Worm (Caenorhabditis elegans): Measurements from ENCODE around the gene srx-3.

srx-3 gene

ce11 chrV:8985740-8986139 lies 19.6 kb upstream of the srx-3 start, which contains the start of gene str-85:
Gene str-85, minus strand, starts transcription at chrV:8985840.
- no peak for TF ChIP-seq hlh-13 (GFP tag; optimal IDR thresholded peaks at IDR 0.05)
- TF ChIP-seq nhr-11 (tag; optimal IDR thresholded peaks at IDR 0.05) = no peak
- TF ChIP-seq nfya-1 (tag; optimal IDR thresholded peaks at IDR 0.05) = no peak
- no peak for TF ChIP-seq ref-2 (tag; optimal IDR thresholded peaks at IDR 0.05)
- no peak for TF ChIP-seq C08G9.2 (tag; optimal IDR thresholded peaks at IDR 0.05)
- TF ChIP-seq ceh-22 (tag; optimal IDR thresholded peaks at IDR 0.05) = no peak
- TF ChIP-seq ceh-9 (tag; optimal IDR thresholded peaks at IDR 0.05) = no peak
- TF ChIP-seq syd-9 (tag; optimal IDR thresholded peaks at IDR 0.05) = no peak
- TF ChIP-seq ceh-45 (GFP tag; IDR thresholded peaks at IDR 0.05) = no peak
- no peak for TF ChIP-seq hlh-15 (tag; optimal IDR thresholded peaks at IDR 0.05)
- no peak for TF ChIP-seq ceh-19 (GFP tag; optimal IDR thresholded peaks at IDR 0.05)
- no peak for TF ChIP-seq hlh-30 (tag; optimal IDR thresholded peaks at IDR 0.05; ENCODE audit: insufficient read depth)
- TF ChIP-seq pqm-1 (tag; optimal IDR thresholded peaks at IDR 0.05) = no peak
- TF ChIP-seq madf-2 (tag; optimal IDR thresholded peaks at IDR 0.05) = no peak
- TF ChIP-seq unc-42 (tag; optimal IDR thresholded peaks at IDR 0.05) = no peak
- TF ChIP-seq elt-2 (tag; optimal IDR thresholded peaks at IDR 0.05) = no peak
- no peak for TF ChIP-seq dmd-4 (tag; optimal IDR thresholded peaks at IDR 0.05; ENCODE audit: borderline replicate concordance)
- TF ChIP-seq F13H6.1 (tag; optimal IDR thresholded peaks at IDR 0.05) = no peak
- no peak for TF ChIP-seq elt-4 (tag; optimal IDR thresholded peaks at IDR 0.05)

ce11 chrV:8988104-8988503 lies 17.2 kb upstream of the srx-3 start, which contains the start of gene str-87:
Gene str-87, minus strand, starts transcription at chrV:8988204.
- TF ChIP-seq C08G9.2 (tag; optimal IDR thresholded peaks at IDR 0.05) (no peak), sdc-2 (tag; optimal IDR thresholded peaks at IDR 0.05) (no peak), gmeb-2 (tag; optimal IDR thresholded peaks at IDR 0.05) (no peak), ceh-19 (GFP tag; optimal IDR thresholded peaks at IDR 0.05) (no peak)

ce11 chrV:8990194-8990649 lies 15.1 kb upstream of the srx-3 start, which contains the start of gene F59E11.7:
Gene F59E11.7, plus strand, starts transcription at chrV:8990244.
- TF ChIP-seq nfya-1 (tag; optimal IDR thresholded peaks at IDR 0.05) (no peak), mec-3 (tag; optimal IDR thresholded peaks at IDR 0.05; ENCODE audit: borderline replicate concordance) (no peak), odd-2 (tag; optimal IDR thresholded peaks at IDR 0.05) (no peak), ceh-24 (tag; optimal IDR thresholded peaks at IDR 0.05) (no peak), rnt-1 (tag; optimal IDR thresholded peaks at IDR 0.05) (no peak), nhr-11 (tag; optimal IDR thresholded peaks at IDR 0.05) (no peak), ttx-3 (tag; optimal IDR thresholded peaks at IDR 0.05) (no peak), pat-9 (tag; optimal IDR thresholded peaks at IDR 0.05) (no peak), dve-1 (tag; optimal IDR thresholded peaks at IDR 0.05) (no peak), eyg-1 (tag; optimal IDR thresholded peaks at IDR 0.05) (no peak), fkh-6 (tag; optimal IDR thresholded peaks at IDR 0.05) (no peak), gmeb-2 (tag; optimal IDR thresholded peaks at IDR 0.05) (no peak), hlh-15 (tag; optimal IDR thresholded peaks at IDR 0.05) (no peak), hlh-6 (tag; optimal IDR thresholded peaks at IDR 0.05) (no peak), ztf-16 (tag; optimal IDR thresholded peaks at IDR 0.05) (no peak), ceh-34 (tag; optimal IDR thresholded peaks at IDR 0.05) (no peak), elt-2 (tag; optimal IDR thresholded peaks at IDR 0.05) (no peak)

ce11 chrV:8991679-8992078 lies 13.7 kb upstream of the srx-3 start, which contains the start of gene F59E11.6:
Gene F59E11.6, plus strand, starts transcription at chrV:8991789.
- TF ChIP-seq ceh-48 (tag; optimal IDR thresholded peaks at IDR 0.05) (no peak), K09A11.1 (tag; optimal IDR thresholded peaks at IDR 0.05; ENCODE audit: insufficient read depth) (no peak), ref-2 (tag; optimal IDR thresholded peaks at IDR 0.05) (no peak), hlh-13 (GFP tag; optimal IDR thresholded peaks at IDR 0.05) (no peak), T23F11.4 (GFP tag; optimal IDR thresholded peaks at IDR 0.05) (no peak), ceh-22 (tag; optimal IDR thresholded peaks at IDR 0.05) (no peak), hlh-15 (tag; optimal IDR thresholded peaks at IDR 0.05) (no peak)

Measured in whole organism, late embryonic.